Worm (Caenorhabditis elegans): ENCODE measurements around the gene fbxa-48.

ce11 chrIII:2258863-2259262, 13.1 kb downstream of the fbxa-48 start, which contains the start of gene fbxa-43:
- TF ChIP-seq nhr-28 (tag; optimal IDR thresholded peaks at IDR 0.05): no peak
- no peak for TF ChIP-seq ztf-11 (tag; optimal IDR thresholded peaks at IDR 0.05)
- no peak for TF ChIP-seq ham-2 (GFP tag; optimal IDR thresholded peaks at IDR 0.05)
- TF ChIP-seq mab-5 (tag; optimal IDR thresholded peaks at IDR 0.05): no peak
- TF ChIP-seq pha-4 (tag; optimal IDR thresholded peaks at IDR 0.05): no peak

Measured in whole organism, mixed stage, embryonic.